Worm (Caenorhabditis elegans) whole organism, mixed stage, embryonic: Measurements from ENCODE around the gene rfth-1.

ENCODE experiments used
- elt-3 ChIP-seq: fragments of 150-350 bp; optimal IDR thresholded peaks from 2 replicates; lab custom pipeline; 2014; ENCODE audit warnings: missing biosample characterization, missing genetic modification characterization
- lin-13 ChIP-seq: fragments of 150-350 bp; optimal IDR thresholded peaks from 2 replicates; lab custom pipeline; 2014; ENCODE audit warnings: missing biosample characterization, missing genetic modification characterization
- lsy-2 ChIP-seq: fragments of 150-350 bp; optimal IDR thresholded peaks from 2 replicates; lab custom pipeline; 2014; ENCODE audit warnings: missing biosample characterization, missing genetic modification characterization
- nhr-28 ChIP-seq: fragments of 150-350 bp; optimal IDR thresholded peaks from 2 replicates; lab custom pipeline; 2014; ENCODE audit warnings: missing biosample characterization, missing genetic modification characterization
- nhr-76 ChIP-seq: sonication (generic microtip); optimal IDR thresholded peaks from 2 replicates; lab custom pipeline; 2017; ENCODE audit warnings: missing biosample characterization, missing genetic modification characterization
- pha-4 ChIP-seq: fragments of 150-350 bp; optimal IDR thresholded peaks from 2 replicates; lab custom pipeline; 2018; ENCODE audit warnings: missing biosample characterization, missing genetic modification reagents, missing genetic modification characterization
- unc-120 ChIP-seq: sonication (generic microtip); optimal IDR thresholded peaks from 2 replicates; lab custom pipeline; 2017; ENCODE audit warnings: missing genetic modification characterization, missing compliant biosample characterization; ENCODE audit not compliant: poor library complexity, severe bottlenecking

ce11 chrIV:4526028-4526427 is 14.9 kb upstream of the rfth-1 start:
- TF ChIP-seq unc-120 (tag; lab: Kevin White, UChicago) (no peak), elt-3 (no peak), nhr-76 (tag; lab: Kevin White, UChicago) (no peak), lin-13 (tag; lab: Kevin White, UChicago) (no peak), pha-4 (tag; lab: Kevin White, UChicago) (no peak), nhr-28 (tag; lab: Kevin White, UChicago) (no peak), lsy-2 (no peak)
